Worm (Caenorhabditis elegans) whole organism, late embryonic: ENCODE data around the gene C54E4.5.

Source experiments
- eyg-1 ChIP-seq: sonication (generic microtip); optimal IDR thresholded peaks from 2 replicates; lab custom pipeline; 2016; ENCODE audit warnings: missing genotype, missing genetic modification characterization, missing compliant biosample characterization
- ref-2 ChIP-seq: sonication (generic microtip); optimal IDR thresholded peaks from 2 replicates; lab custom pipeline; 2016; ENCODE audit warnings: missing genetic modification characterization, missing compliant biosample characterization

DNA sequence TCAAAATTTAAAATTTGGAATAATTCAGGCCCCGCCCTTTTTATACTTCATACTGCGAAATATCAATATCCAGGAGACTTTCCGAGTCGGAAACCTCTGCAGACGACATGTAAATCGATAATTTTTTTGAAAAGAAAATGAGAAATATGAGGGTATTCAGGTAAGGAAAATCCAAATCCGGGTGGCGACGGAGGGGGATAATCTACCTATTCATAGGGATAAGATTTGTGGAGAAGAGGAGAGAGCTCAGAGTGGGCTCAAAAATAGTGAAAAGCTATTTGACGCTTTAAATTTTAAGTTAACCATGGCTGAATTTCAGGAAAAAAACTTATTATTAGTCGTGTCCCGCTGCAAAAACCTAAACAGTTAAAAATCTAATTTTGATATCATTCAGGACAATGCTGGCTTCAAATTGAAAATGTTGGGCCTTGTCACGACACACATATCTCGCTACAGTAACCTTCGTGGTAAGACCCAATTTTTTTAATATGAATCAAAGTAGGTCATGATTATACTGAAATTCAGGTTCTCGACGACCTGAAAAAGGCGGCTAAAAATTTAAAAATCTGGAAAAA lies 37.7 kb downstream of the C54E4.5 start, which contains the start of gene che-6:
- no peak for TF ChIP-seq eyg-1 (tag; lab: Kevin White, UChicago)
- TF ChIP-seq ref-2 (tag; lab: Kevin White, UChicago), result no peak
